Worm (Caenorhabditis elegans) whole organism, late embryonic: Measurements from ENCODE around the gene srh-304.

ENCODE experiments used
- C08G9.2 ChIP-seq: sonication (generic microtip); optimal IDR thresholded peaks from 2 replicates; lab custom pipeline; 2016; ENCODE audit warnings: mild to moderate bottlenecking, missing genetic modification characterization, moderate library complexity, missing compliant biosample characterization
- C38D4.7 ChIP-seq: fragments of 200-800 bp; sonication (Bioruptor generic); optimal IDR thresholded peaks from 2 replicates; lab custom pipeline; 2018; ENCODE audit warnings: mild to moderate bottlenecking, missing genetic modification characterization, moderate library complexity, missing compliant biosample characterization
- K02D7.2 ChIP-seq: sonication (generic microtip); optimal IDR thresholded peaks from 2 replicates; lab custom pipeline; 2017; ENCODE audit warnings: mild to moderate bottlenecking, missing genetic modification characterization, missing compliant biosample characterization
- K09A11.1 ChIP-seq: sonication (generic microtip); optimal IDR thresholded peaks from 2 replicates; lab custom pipeline; 2017; ENCODE audit warnings: antibody characterized with exemption, mild to moderate bottlenecking, missing genetic modification characterization, missing compliant biosample characterization; ENCODE audit not compliant: insufficient read depth
- ahr-1 ChIP-seq: sonication (generic microtip); optimal IDR thresholded peaks from 2 replicates; lab custom pipeline; 2016; ENCODE audit warnings: missing genetic modification characterization, missing compliant biosample characterization
- ceh-14 ChIP-seq: sonication (generic microtip); optimal IDR thresholded peaks from 2 replicates; lab custom pipeline; 2016; ENCODE audit warnings: missing genotype, missing genetic modification characterization, missing compliant biosample characterization
- ceh-18 ChIP-seq: sonication (generic microtip); optimal IDR thresholded peaks from 2 replicates; lab custom pipeline; 2016; ENCODE audit warnings: missing genetic modification characterization, missing compliant biosample characterization
- ceh-2 ChIP-seq: sonication (generic microtip); optimal IDR thresholded peaks from 2 replicates; lab custom pipeline; 2016; ENCODE audit warnings: missing genotype, missing genetic modification characterization, missing compliant biosample characterization
- ceh-31 ChIP-seq: sonication (generic microtip); optimal IDR thresholded peaks from 2 replicates; lab custom pipeline; 2016; ENCODE audit warnings: missing genetic modification characterization, missing compliant biosample characterization
- ceh-34 ChIP-seq: sonication (generic microtip); optimal IDR thresholded peaks from 2 replicates; lab custom pipeline; 2016; ENCODE audit warnings: mild to moderate bottlenecking, missing genetic modification characterization, missing compliant biosample characterization
- ceh-45 ChIP-seq: fragments of 200-800 bp; sonication (Bioruptor generic); IDR thresholded peaks from 2 replicates; pipeline ENCODE4 v1.3.6; 2022; ENCODE audit warnings: missing genetic modification reagents, missing genetic modification characterization, missing compliant biosample characterization
- ceh-6 ChIP-seq: fragments of 200-800 bp; sonication (Bioruptor generic); optimal IDR thresholded peaks from 2 replicates; lab custom pipeline; 2018; ENCODE audit warnings: mild to moderate bottlenecking, missing genetic modification characterization, missing compliant biosample characterization
- dve-1 ChIP-seq: sonication (generic microtip); optimal IDR thresholded peaks from 2 replicates; lab custom pipeline; 2017; ENCODE audit warnings: antibody characterized with exemption, mild to moderate bottlenecking, missing genetic modification characterization, missing compliant biosample characterization
- elt-2 ChIP-seq: sonication (generic microtip); optimal IDR thresholded peaks from 2 replicates; lab custom pipeline; 2016; ENCODE audit warnings: missing genetic modification reagents, missing genetic modification characterization, missing compliant biosample characterization
- elt-4 ChIP-seq: sonication (generic microtip); optimal IDR thresholded peaks from 2 replicates; lab custom pipeline; 2016; ENCODE audit warnings: missing genetic modification characterization, missing compliant biosample characterization
- ets-4 ChIP-seq: sonication (generic microtip); optimal IDR thresholded peaks from 2 replicates; lab custom pipeline; 2016; ENCODE audit warnings: missing genetic modification characterization, missing compliant biosample characterization
- eyg-1 ChIP-seq: sonication (generic microtip); optimal IDR thresholded peaks from 2 replicates; lab custom pipeline; 2016; ENCODE audit warnings: missing genotype, missing genetic modification characterization, missing compliant biosample characterization
- fax-1 ChIP-seq: sonication (generic microtip); optimal IDR thresholded peaks from 2 replicates; lab custom pipeline; 2016; ENCODE audit warnings: missing genotype, missing genetic modification characterization, missing compliant biosample characterization
- fkh-6 ChIP-seq: sonication (generic microtip); optimal IDR thresholded peaks from 2 replicates; lab custom pipeline; 2016; ENCODE audit warnings: missing genetic modification characterization, missing compliant biosample characterization
- gmeb-2 ChIP-seq: sonication (generic microtip); optimal IDR thresholded peaks from 2 replicates; lab custom pipeline; 2016; ENCODE audit warnings: missing genetic modification characterization, inconsistent platforms, missing compliant biosample characterization
- hlh-13 ChIP-seq: fragments of 200-800 bp; sonication (Bioruptor generic); optimal IDR thresholded peaks from 2 replicates; lab custom pipeline; 2018; ENCODE audit warnings: mild to moderate bottlenecking, missing genetic modification characterization, missing compliant biosample characterization
- hlh-6 ChIP-seq: sonication (generic microtip); optimal IDR thresholded peaks from 2 replicates; lab custom pipeline; 2016; ENCODE audit warnings: missing genotype, missing genetic modification characterization, missing compliant biosample characterization
- lim-6 ChIP-seq: sonication (generic microtip); optimal IDR thresholded peaks from 2 replicates; lab custom pipeline; 2016; ENCODE audit warnings: missing genetic modification characterization, missing compliant biosample characterization
- lin-11 ChIP-seq: fragments of 200-800 bp; sonication (Bioruptor generic); optimal IDR thresholded peaks from 2 replicates; lab custom pipeline; 2018; ENCODE audit warnings: mild to moderate bottlenecking, missing genetic modification characterization, missing compliant biosample characterization
- madf-2 ChIP-seq: sonication (generic microtip); optimal IDR thresholded peaks from 2 replicates; lab custom pipeline; 2017; ENCODE audit warnings: missing genetic modification characterization, missing compliant biosample characterization
- mec-3 ChIP-seq: sonication (generic microtip); optimal IDR thresholded peaks from 2 replicates; lab custom pipeline; 2016; ENCODE audit warnings: borderline replicate concordance, missing genetic modification characterization, missing compliant biosample characterization
- nfya-1 ChIP-seq: sonication (generic microtip); optimal IDR thresholded peaks from 2 replicates; lab custom pipeline; 2017; ENCODE audit warnings: missing genetic modification characterization, mild to moderate bottlenecking, missing compliant biosample characterization, antibody characterized with exemption, moderate library complexity
- npax-4 ChIP-seq: sonication (generic microtip); optimal IDR thresholded peaks from 2 replicates; lab custom pipeline; 2016; ENCODE audit warnings: missing genetic modification characterization, missing compliant biosample characterization
- odd-2 ChIP-seq: sonication (generic microtip); optimal IDR thresholded peaks from 2 replicates; lab custom pipeline; 2017; ENCODE audit warnings: antibody characterized with exemption, mild to moderate bottlenecking, missing genetic modification characterization, missing compliant biosample characterization
- pag-3 ChIP-seq: sonication (generic microtip); optimal IDR thresholded peaks from 2 replicates; lab custom pipeline; 2016; ENCODE audit warnings: missing compliant biosample characterization, missing genetic modification characterization, borderline replicate concordance
- pax-1 ChIP-seq: fragments of 150-350 bp; optimal IDR thresholded peaks from 2 replicates; lab custom pipeline; 2014; ENCODE audit warnings: missing biosample characterization, missing genetic modification characterization
- pha-2 ChIP-seq: sonication (generic microtip); optimal IDR thresholded peaks from 2 replicates; lab custom pipeline; 2017; ENCODE audit warnings: mild to moderate bottlenecking, missing genetic modification characterization, missing compliant biosample characterization
- ref-2 ChIP-seq: sonication (generic microtip); optimal IDR thresholded peaks from 2 replicates; lab custom pipeline; 2016; ENCODE audit warnings: missing genetic modification characterization, missing compliant biosample characterization
- rnt-1 ChIP-seq: sonication (generic microtip); optimal IDR thresholded peaks from 2 replicates; lab custom pipeline; 2016; ENCODE audit warnings: missing genetic modification characterization, missing compliant biosample characterization
- sdc-2 ChIP-seq: sonication (generic microtip); optimal IDR thresholded peaks from 2 replicates; lab custom pipeline; 2016; ENCODE audit warnings: missing genotype, missing genetic modification characterization, missing compliant biosample characterization
- sox-4 ChIP-seq: sonication (generic microtip); optimal IDR thresholded peaks from 2 replicates; lab custom pipeline; 2017; ENCODE audit warnings: mild to moderate bottlenecking, missing genetic modification characterization, inconsistent platforms, missing compliant biosample characterization
- syd-9 ChIP-seq: sonication (generic microtip); optimal IDR thresholded peaks from 2 replicates; lab custom pipeline; 2016; ENCODE audit warnings: mild to moderate bottlenecking, missing genetic modification characterization, moderate library complexity, missing compliant biosample characterization
- unc-55 ChIP-seq: sonication (generic microtip); optimal IDR thresholded peaks from 2 replicates; lab custom pipeline; 2017; ENCODE audit warnings: missing biosample characterization, missing genetic modification reagents, missing genetic modification characterization
- unc-86 ChIP-seq: sonication (generic microtip); optimal IDR thresholded peaks from 2 replicates; lab custom pipeline; 2016; ENCODE audit warnings: missing genetic modification characterization, missing compliant biosample characterization
- ztf-16 ChIP-seq: sonication (generic microtip); optimal IDR thresholded peaks from 2 replicates; lab custom pipeline; 2017; ENCODE audit warnings: missing genetic modification characterization, missing compliant biosample characterization

The srh-304 gene

ce11 chrV:17812127-17812526, 16.3 kb upstream of the srh-304 start:
- TF ChIP-seq ceh-45: no peak
- no peak for TF ChIP-seq pag-3 (tag; lab: Kevin White, UChicago)
- peak; percentile 2 for TF ChIP-seq ceh-14 (tag; lab: Kevin White, UChicago)
- TF ChIP-seq unc-86 (tag; lab: Kevin White, UChicago): no peak
- peak; percentile 25 for TF ChIP-seq ref-2 (tag; lab: Kevin White, UChicago)
- peak; percentile 59 for TF ChIP-seq hlh-6

- TF ChIP-seq ceh-6 (GFP tag; lab: Kevin White, UChicago) (no peak), fax-1 (tag; lab: Kevin White, UChicago) (no peak), ceh-34 (tag; lab: Kevin White, UChicago) (no peak), elt-4 (tag; lab: Kevin White, UChicago) (no peak), ceh-31 (no peak), ceh-2 (tag; lab: Kevin White, UChicago) (no peak), lim-6 (tag; lab: Kevin White, UChicago) (no peak), unc-55 (GFP tag; lab: Kevin White, UChicago) (no peak), sdc-2 (tag; lab: Kevin White, UChicago) (no peak), gmeb-2 (tag; lab: Kevin White, UChicago) (no peak), pax-1 (tag; lab: Kevin White, UChicago) (no peak), ceh-18 (tag; lab: Kevin White, UChicago) (no peak), lin-11 (tag; lab: Kevin White, UChicago) (no peak), hlh-6 (no peak), eyg-1 (tag; lab: Kevin White, UChicago) (no peak)
Observed at ce11 chrV:17818567-17818966, 9.8 kb upstream of the srh-304 start, which contains the start of gene srh-298. Gene srh-298, plus strand, starts transcription at chrV:17818867.

DNA sequence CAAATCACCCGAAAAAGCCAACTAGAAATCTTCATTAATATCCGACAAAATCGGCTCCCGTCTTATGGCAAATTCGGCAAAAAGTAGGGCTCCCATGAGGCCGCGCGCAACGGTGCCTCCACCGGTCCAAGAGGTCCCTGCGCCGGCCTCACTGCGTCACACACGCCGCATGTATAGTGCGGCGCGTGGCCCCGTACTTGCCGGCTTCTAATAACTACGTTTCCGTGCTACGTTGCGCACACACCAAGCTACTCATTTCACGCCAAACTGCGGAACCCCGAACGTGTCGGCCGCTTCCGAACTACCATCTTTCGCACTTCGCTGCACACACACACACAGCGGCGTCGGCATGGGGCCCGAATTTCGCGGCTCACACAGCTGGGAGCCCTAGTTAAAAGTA, 8.7 kb upstream of the srh-304 start:
- TF ChIP-seq sox-4 (no peak), ets-4 (no peak), sdc-2 (tag; lab: Kevin White, UChicago) (no peak), hlh-13 (GFP tag; lab: Kevin White, UChicago) (no peak), hlh-6 (no peak), ahr-1 (tag; lab: Kevin White, UChicago) (no peak), nfya-1 (tag; lab: Kevin White, UChicago) (no peak), gmeb-2 (tag; lab: Kevin White, UChicago) (no peak), fax-1 (tag; lab: Kevin White, UChicago) (no peak), rnt-1 (tag; lab: Kevin White, UChicago) (no peak), ceh-18 (tag; lab: Kevin White, UChicago) (no peak), dve-1 (tag; lab: Kevin White, UChicago) (no peak), ref-2 (tag; lab: Kevin White, UChicago) (no peak), odd-2 (tag; lab: Kevin White, UChicago) (no peak), C08G9.2 (tag; lab: Kevin White, UChicago) (no peak), K02D7.2 (tag; lab: Kevin White, UChicago) (no peak), npax-4 (tag; lab: Kevin White, UChicago) (no peak), fkh-6 (tag; lab: Kevin White, UChicago) (no peak), madf-2 (tag; lab: Kevin White, UChicago) (no peak)

DNA sequence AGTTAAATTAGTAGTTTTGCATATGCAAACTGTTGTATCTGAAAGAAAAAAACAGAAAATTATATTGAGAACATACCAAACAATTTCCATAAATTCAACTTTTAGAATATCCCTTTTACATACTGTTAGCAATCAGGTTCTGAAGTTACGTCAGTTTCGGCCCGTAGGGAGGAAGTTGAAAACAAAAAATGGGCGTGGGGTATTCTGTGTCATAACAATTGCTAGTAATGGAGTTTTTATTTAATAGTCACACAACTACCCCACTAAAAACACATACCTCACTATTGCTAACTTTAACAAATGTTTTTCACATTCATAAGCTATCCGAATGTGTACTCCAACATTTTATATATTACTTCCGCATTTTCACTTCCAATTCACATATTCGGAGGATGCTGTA, 6.6 kb upstream of the srh-304 start, which contains the start of gene srh-300:
Gene srh-300, plus strand, starts transcription at position 301 of the 400 bp plus-strand sequence.
- TF ChIP-seq elt-2 (tag; lab: Kevin White, UChicago) (no peak), pag-3 (tag; lab: Kevin White, UChicago) (no peak), dve-1 (tag; lab: Kevin White, UChicago) (no peak), ztf-16 (no peak), mec-3 (tag; lab: Kevin White, UChicago) (no peak), C38D4.7 (GFP tag; lab: Kevin White, UChicago) (no peak), unc-86 (tag; lab: Kevin White, UChicago) (no peak), hlh-6 (no peak), pha-2 (tag; lab: Kevin White, UChicago) (no peak), pax-1 (tag; lab: Kevin White, UChicago) (no peak), syd-9 (tag; lab: Kevin White, UChicago) (no peak), K09A11.1 (tag; lab: Kevin White, UChicago) (no peak)
